Fruit fly (Drosophila melanogaster): ENCODE data around the gene CG33093.

dm6 chr3R:22491088-22491879, 40.4 kb downstream of the CG33093 start, which contains the start of the genes CCT1 and tHMG1:
- TF ChIP-seq Dll (optimal IDR thresholded peaks at IDR 0.05) (no peak), pan (optimal IDR thresholded peaks at IDR 0.05) (no peak), psq (optimal IDR thresholded peaks at IDR 0.05) (no peak)

Data from whole organism.